Worm (Caenorhabditis elegans) whole organism, L2 larva: ENCODE results near the gene B0457.2.

Experiments
- C34F6.9 ChIP-seq: fragments of 150-350 bp; optimal IDR thresholded peaks from 2 replicates; lab custom pipeline; 2014; ENCODE audit warnings: missing biosample characterization, missing genetic modification characterization
- F13H6.1 ChIP-seq: sonication (generic microtip); optimal IDR thresholded peaks from 2 replicates; lab custom pipeline; 2016; ENCODE audit warnings: missing genetic modification characterization, missing compliant biosample characterization
- R02D3.7 ChIP-seq: fragments of 150-350 bp; optimal IDR thresholded peaks from 2 replicates; lab custom pipeline; 2014; ENCODE audit warnings: missing biosample characterization, missing genetic modification characterization
- Y55F3AM.14 ChIP-seq: fragments of 200-800 bp; sonication (Bioruptor generic); optimal IDR thresholded peaks from 2 replicates; lab custom pipeline; 2018; ENCODE audit warnings: mild to moderate bottlenecking, missing genetic modification characterization, missing compliant biosample characterization
- ZK546.5 ChIP-seq: sonication (generic microtip); optimal IDR thresholded peaks from 2 replicates; lab custom pipeline; 2017; ENCODE audit warnings: missing biosample characterization, missing genetic modification characterization
- alr-1 ChIP-seq: fragments of 150-350 bp; optimal IDR thresholded peaks from 2 replicates; lab custom pipeline; 2014; ENCODE audit warnings: missing biosample characterization, missing genetic modification characterization
- aly-2 ChIP-seq: fragments of 150-350 bp; optimal IDR thresholded peaks from 2 replicates; lab custom pipeline; 2014; ENCODE audit warnings: missing biosample characterization, missing genetic modification characterization
- ama-1 ChIP-seq: fragments of 150-350 bp; optimal IDR thresholded peaks from 2 replicates; lab custom pipeline; 2018; ENCODE audit warnings: inconsistent platforms
- blmp-1 ChIP-seq: sonication (generic microtip); optimal IDR thresholded peaks from 2 replicates; lab custom pipeline; 2017; ENCODE audit warnings: missing genetic modification characterization, mild to moderate bottlenecking, missing compliant biosample characterization, antibody characterized with exemption, moderate library complexity; ENCODE audit not compliant: insufficient read depth
- ceh-16 ChIP-seq: fragments of 150-350 bp; optimal IDR thresholded peaks from 2 replicates; lab custom pipeline; 2014; ENCODE audit warnings: missing biosample characterization, missing genetic modification characterization
- crh-2 ChIP-seq: sonication (generic microtip); optimal IDR thresholded peaks from 2 replicates; lab custom pipeline; 2017; ENCODE audit warnings: missing biosample characterization, missing genetic modification characterization
- elt-1 ChIP-seq: fragments of 150-350 bp; optimal IDR thresholded peaks from 2 replicates; lab custom pipeline; 2014; ENCODE audit warnings: missing biosample characterization, missing genetic modification characterization
- lin-13 ChIP-seq: fragments of 150-350 bp; optimal IDR thresholded peaks from 2 replicates; lab custom pipeline; 2014; ENCODE audit warnings: missing biosample characterization, missing genetic modification reagents, missing genetic modification characterization
- lsy-2 ChIP-seq, 2 experiments: fragments of 150-350 bp in 1 of 2; sonication (generic microtip) in 1 of 2; optimal IDR thresholded peaks; 2 replicates each; lab custom pipeline; 2014 to 2017; ENCODE audit warnings: missing biosample characterization in 2 of 2, missing genetic modification characterization in 2 of 2
- mab-5 ChIP-seq: fragments of 150-350 bp; optimal IDR thresholded peaks from 2 replicates; lab custom pipeline; 2014; ENCODE audit warnings: missing biosample characterization, missing genetic modification characterization
- mbf-1 ChIP-seq: sonication (generic microtip); optimal IDR thresholded peaks from 2 replicates; lab custom pipeline; 2017; ENCODE audit warnings: missing biosample characterization, missing genetic modification characterization
- mdl-1 ChIP-seq, 2 experiments: fragments of 150-350 bp in 1 of 2; sonication (generic microtip) in 1 of 2; optimal IDR thresholded peaks; 2 replicates each; lab custom pipeline; 2017; ENCODE audit warnings: missing biosample characterization in 2 of 2, missing genetic modification characterization in 2 of 2
- nhr-12 ChIP-seq: fragments of 150-350 bp; optimal IDR thresholded peaks from 2 replicates; lab custom pipeline; 2014; ENCODE audit warnings: missing biosample characterization, missing genetic modification characterization
- nhr-129 ChIP-seq: fragments of 150-350 bp; optimal IDR thresholded peaks from 2 replicates; lab custom pipeline; 2014; ENCODE audit warnings: missing biosample characterization, missing genetic modification characterization
- nhr-21 ChIP-seq: fragments of 150-350 bp; optimal IDR thresholded peaks from 2 replicates; lab custom pipeline; 2014; ENCODE audit warnings: missing biosample characterization, missing genetic modification characterization
- nhr-23 ChIP-seq: fragments of 150-350 bp; optimal IDR thresholded peaks from 2 replicates; lab custom pipeline; 2014; ENCODE audit warnings: missing biosample characterization, missing genetic modification reagents, missing genetic modification characterization
- nhr-237 ChIP-seq: fragments of 150-350 bp; optimal IDR thresholded peaks from 2 replicates; lab custom pipeline; 2014; ENCODE audit warnings: missing biosample characterization, missing genetic modification characterization
- nhr-25 ChIP-seq: fragments of 150-350 bp; sonication (generic microtip); optimal IDR thresholded peaks from 3 replicates; lab custom pipeline; 2014; ENCODE audit warnings: missing biosample characterization, missing genetic modification characterization
- peb-1 ChIP-seq: fragments of 150-350 bp; optimal IDR thresholded peaks from 2 replicates; lab custom pipeline; 2014; ENCODE audit warnings: missing biosample characterization, missing genetic modification characterization
- sem-4 ChIP-seq: fragments of 150-350 bp; optimal IDR thresholded peaks from 2 replicates; lab custom pipeline; 2014; ENCODE audit warnings: missing biosample characterization, missing genetic modification reagents, missing genetic modification characterization
- skn-1 ChIP-seq: sonication (generic microtip); optimal IDR thresholded peaks from 2 replicates; lab custom pipeline; 2017; ENCODE audit warnings: missing biosample characterization, missing genetic modification characterization
- sma-3 ChIP-seq: sonication (generic microtip); optimal IDR thresholded peaks from 2 replicates; lab custom pipeline; 2016; ENCODE audit warnings: missing genetic modification reagents, missing genetic modification characterization, missing compliant biosample characterization
- sma-9 ChIP-seq, 2 experiments: fragments of 150-350 bp in 1 of 2; sonication (generic microtip) in 1 of 2; optimal IDR thresholded peaks; 2 replicates each; lab custom pipeline; 2014 to 2016; ENCODE audit warnings: missing genetic modification characterization in 2 of 2, mild to moderate bottlenecking in 1 of 2, missing biosample characterization in 1 of 2, missing compliant biosample characterization in 1 of 2, missing genetic modification reagents in 1 of 2, moderate library complexity in 1 of 2
- snpc-4 ChIP-seq: fragments of 150-350 bp; optimal IDR thresholded peaks from 2 replicates; lab custom pipeline; 2014; ENCODE audit warnings: missing biosample characterization, missing genetic modification characterization
- unc-55 ChIP-seq: fragments of 150-350 bp; sonication (generic microtip); optimal IDR thresholded peaks from 3 replicates; lab custom pipeline; 2014; ENCODE audit warnings: missing biosample characterization, missing genetic modification reagents, missing genetic modification characterization
- unc-62 ChIP-seq: fragments of 150-350 bp; optimal IDR thresholded peaks from 2 replicates; lab custom pipeline; 2014; ENCODE audit warnings: missing biosample characterization, missing genetic modification reagents, missing genetic modification characterization
- zag-1 ChIP-seq: fragments of 150-350 bp; optimal IDR thresholded peaks from 2 replicates; lab custom pipeline; 2014; ENCODE audit warnings: missing biosample characterization, missing genetic modification characterization
- ztf-1 ChIP-seq: fragments of 200-800 bp; sonication (Bioruptor generic); conservative IDR thresholded peaks from 2 replicates; pipeline ENCODE4 v1.3.6; 2022; ENCODE audit warnings: missing genetic modification characterization, missing compliant biosample characterization
- ztf-11 ChIP-seq: sonication (generic microtip); optimal IDR thresholded peaks from 2 replicates; lab custom pipeline; 2017; ENCODE audit warnings: missing biosample characterization, missing genetic modification characterization

The B0457.2 gene

ce11 chrII:8961450-8961849, 35.1 kb upstream of the B0457.2 start:
- TF ChIP-seq nhr-129 (peak; percentile 73), unc-62 (GFP tag; lab: Kevin White, UChicago) (no peak), ama-1 (peak; percentile 9), nhr-25 (no peak), sma-9 (GFP tag; optimal IDR thresholded peaks at IDR 0.05; lab: Kevin White, UChicago) (peak; percentile 12), sma-9 (tag; optimal IDR thresholded peaks at IDR 0.05; lab: Kevin White, UChicago) (no peak)

- TF ChIP-seq mdl-1 (tag; optimal IDR thresholded peaks at IDR 0.05; lab: Kevin White, UChicago) (no peak), nhr-12 (tag; lab: Kevin White, UChicago) (no peak), ceh-16 (tag; lab: Kevin White, UChicago) (no peak), ztf-11 (tag; lab: Kevin White, UChicago) (no peak), lsy-2 (tag; optimal IDR thresholded peaks at IDR 0.05; lab: Kevin White, UChicago) (no peak), ama-1 (no peak), unc-55 (GFP tag; lab: Kevin White, UChicago) (no peak), mab-5 (tag; lab: Kevin White, UChicago) (no peak)
Observed at ce11 chrII:8960414-8960813, 34.1 kb upstream of the B0457.2 start, which contains the start of gene cal-2. TSS of gene cal-2 (plus strand) at chrII:8960714.

- TF ChIP-seq aly-2 (tag; lab: Kevin White, UChicago) (no peak), nhr-21 (tag; lab: Kevin White, UChicago) (no peak), R02D3.7 (tag; lab: Kevin White, UChicago) (no peak), nhr-237 (tag; lab: Kevin White, UChicago) (no peak), lsy-2 (tag; optimal IDR thresholded peaks at IDR 0.05; lab: Kevin White, UChicago) (peak in 1 of 2 experiments; percentile 20), ceh-16 (tag; lab: Kevin White, UChicago) (no peak), skn-1 (no peak), nhr-129 (peak; percentile 77), ztf-1 (no peak), sma-3 (GFP tag; lab: Kevin White, UChicago) (no peak), lin-13 (no peak), nhr-23 (tag; lab: Kevin White, UChicago) (no peak), nhr-12 (tag; lab: Kevin White, UChicago) (no peak), sma-9 (GFP tag; optimal IDR thresholded peaks at IDR 0.05; lab: Kevin White, UChicago) (peak; percentile 61), sma-9 (tag; optimal IDR thresholded peaks at IDR 0.05; lab: Kevin White, UChicago) (no peak), snpc-4 (tag; lab: Kevin White, UChicago) (no peak), C34F6.9 (tag; lab: Kevin White, UChicago) (peak; percentile 22), F13H6.1 (tag; lab: Kevin White, UChicago) (peak; percentile 65), zag-1 (tag; lab: Kevin White, UChicago) (no peak), ama-1 (peak; percentile 4), unc-62 (GFP tag; lab: Kevin White, UChicago) (no peak)
Observed at ce11 chrII:8959081-8959480, 32.7 kb upstream of the B0457.2 start.

- TF ChIP-seq peb-1 (tag; lab: Kevin White, UChicago) = no peak
- no peak for TF ChIP-seq elt-1 (tag; lab: Kevin White, UChicago)
- TF ChIP-seq nhr-23 (tag; lab: Kevin White, UChicago) = no peak
- no peak for TF ChIP-seq zag-1 (tag; lab: Kevin White, UChicago)
- no peak for TF ChIP-seq nhr-237 (tag; lab: Kevin White, UChicago)
- no peak for TF ChIP-seq mbf-1 (tag; lab: Kevin White, UChicago)
- TF ChIP-seq ZK546.5 (tag; lab: Kevin White, UChicago) = no peak
- TF ChIP-seq alr-1 (tag; lab: Kevin White, UChicago) = no peak
- TF ChIP-seq F13H6.1 (tag; lab: Kevin White, UChicago) = no peak
- no peak for TF ChIP-seq Y55F3AM.14 (GFP tag; lab: Kevin White, UChicago)
- no peak for TF ChIP-seq skn-1
- TF ChIP-seq blmp-1 (tag; lab: Kevin White, UChicago) = no peak
- TF ChIP-seq sem-4 (tag; lab: Kevin White, UChicago) = no peak
- TF ChIP-seq nhr-129 = no peak
- TF ChIP-seq crh-2 (tag; lab: Kevin White, UChicago) = no peak
Observed at ce11 chrII:8956896-8957295, 30.5 kb upstream of the B0457.2 start.

ce11 chrII:8953703-8954102, 27.4 kb upstream of the B0457.2 start:
- TF ChIP-seq sem-4 (tag; lab: Kevin White, UChicago) (no peak), elt-1 (tag; lab: Kevin White, UChicago) (peak; percentile 22), lin-13 (no peak)
